Fruit fly (Drosophila melanogaster): Measurements from ENCODE around the gene Sry-alpha.

The Sry-alpha gene

DNA sequence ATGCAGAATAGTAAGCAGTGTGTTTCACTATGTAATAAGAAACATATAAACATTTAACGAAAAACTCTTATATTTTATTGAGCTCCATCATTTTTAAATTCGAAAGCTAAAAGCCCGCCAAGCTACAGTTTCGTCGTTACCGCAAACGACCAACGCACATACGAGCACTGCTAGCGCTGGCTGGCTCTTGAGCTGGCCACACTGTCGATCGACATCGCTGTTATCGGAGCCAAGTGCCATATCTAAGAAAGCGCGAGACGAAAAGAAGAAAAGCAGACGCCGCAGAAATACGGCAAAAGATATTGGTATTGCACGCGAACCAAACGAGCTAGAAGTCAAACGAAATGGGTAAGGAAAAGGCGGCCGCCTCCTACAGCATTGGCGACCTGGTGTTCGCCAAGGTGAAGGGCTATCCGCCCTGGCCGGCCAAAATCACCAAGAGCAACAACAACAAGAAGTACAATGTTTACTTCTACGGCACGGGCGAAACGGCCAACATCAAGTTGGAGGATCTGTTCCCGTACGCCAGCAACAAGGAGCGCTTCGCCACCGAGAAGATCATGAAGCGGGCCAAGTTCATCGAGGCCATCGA, 13.0 kb downstream of the Sry-alpha start, which contains the start of gene Jasper:
Gene Jasper (plus strand): TSS at position 60 of the 592 bp plus-strand sequence.
- TF ChIP-seq CG8478 (optimal IDR thresholded peaks at IDR 0.05) = no peak
- TF ChIP-seq CTCF (optimal IDR thresholded peaks at IDR 0.05) = peak; percentile 10 to 43

DNA sequence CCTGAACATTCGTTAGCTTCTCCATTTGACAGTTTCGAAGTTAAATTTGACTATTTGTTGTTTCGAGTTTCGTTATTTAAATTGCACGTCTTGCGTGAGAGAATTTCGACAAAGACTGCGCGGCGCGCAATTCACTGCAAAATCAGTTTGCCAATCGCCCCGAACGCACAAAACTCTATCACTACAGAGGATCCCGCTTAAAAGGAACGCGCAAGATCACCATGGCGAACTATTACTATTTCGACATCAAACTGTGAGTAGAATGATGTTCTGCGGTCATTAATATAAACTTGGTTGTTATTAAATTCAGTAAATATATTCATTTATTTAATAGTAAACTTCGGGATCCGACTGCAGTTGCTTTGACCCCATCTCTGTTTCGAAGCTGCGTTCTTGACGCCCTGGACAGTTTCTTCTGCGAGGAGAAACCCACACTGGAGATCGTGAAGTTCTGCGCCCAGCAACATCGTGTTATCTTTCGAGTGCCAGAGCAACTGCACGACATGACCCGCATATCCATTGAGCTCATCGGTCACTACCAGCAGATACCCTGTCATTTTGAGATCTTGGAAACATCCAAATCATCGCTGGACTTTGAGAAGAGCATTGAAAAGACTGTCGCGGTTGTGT, 16.5 kb downstream of the Sry-alpha start, which contains the start of the genes Rpp14b and spn-A:
Gene Rpp14b (plus strand): TSS at position 43 of the 630 bp plus-strand sequence.
Gene spn-A (minus strand): TSS at position 123 of the 630 bp plus-strand sequence.
- no peak for TF ChIP-seq CTCF (optimal IDR thresholded peaks at IDR 0.05)
- TF ChIP-seq CG8478 (optimal IDR thresholded peaks at IDR 0.05) = no peak

dm6 chr3R:30056592-30057135, 17.1 kb downstream of the Sry-alpha start, which contains the start of the genes CG7950 and Rpp14a:
CG7950 (plus strand) TSS chr3R:30056859.
Rpp14a (plus strand) TSS chr3R:30056859.
- TF ChIP-seq CG8478 (optimal IDR thresholded peaks at IDR 0.05) (no peak), CTCF (optimal IDR thresholded peaks at IDR 0.05) (no peak)

DNA sequence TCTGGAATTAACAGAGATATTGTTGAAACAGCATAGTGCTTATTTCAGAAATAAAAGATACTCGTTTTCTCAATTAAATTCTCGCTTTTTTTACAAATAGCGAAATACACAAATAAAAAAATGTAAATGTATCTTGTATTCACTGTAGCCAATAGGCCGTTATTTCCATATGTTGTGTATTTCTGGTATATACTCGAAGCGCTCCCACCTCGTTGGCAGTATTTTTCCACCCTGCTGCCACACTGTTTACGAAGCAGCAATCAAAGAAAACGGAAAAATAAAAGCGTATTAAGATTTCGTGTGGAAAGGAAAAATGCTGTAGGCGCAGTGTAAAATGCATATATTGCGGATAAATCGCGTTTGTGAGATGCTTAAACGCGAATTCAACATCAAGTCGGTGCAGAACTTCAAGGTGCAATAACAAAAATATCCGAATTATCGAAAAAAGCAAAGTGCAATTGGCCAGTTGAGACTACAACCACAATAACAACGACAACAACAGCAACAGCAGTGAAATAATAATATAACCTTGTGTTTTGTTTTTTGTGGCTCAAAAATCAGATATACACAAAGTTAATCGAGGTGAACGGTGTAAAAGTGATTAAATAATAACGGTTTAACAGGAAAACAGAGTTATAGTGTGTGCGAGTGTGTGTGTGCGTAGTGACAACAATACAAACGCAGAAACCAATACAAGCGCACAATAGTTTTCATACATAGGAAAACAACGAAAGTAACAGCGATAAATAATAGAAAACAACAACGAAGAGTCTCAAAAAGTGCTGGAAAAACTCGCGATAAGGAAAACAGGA, 18.7 kb downstream of the Sry-alpha start, which contains the start of gene sima:
Gene sima (plus strand): TSS at position 255 of the 812 bp plus-strand sequence.
- TF ChIP-seq CTCF (optimal IDR thresholded peaks at IDR 0.05) = peak in 1 of 2 experiments; percentile 20
- TF ChIP-seq CG8478 (optimal IDR thresholded peaks at IDR 0.05) = no peak

- TF ChIP-seq CTCF (optimal IDR thresholded peaks at IDR 0.05) (no peak), CG8478 (optimal IDR thresholded peaks at IDR 0.05) (no peak)
Observed at dm6 chr3R:30059944-30060343, 20.4 kb downstream of the Sry-alpha start.

dm6 chr3R:30060451-30061153, 21.1 kb downstream of the Sry-alpha start:
- TF ChIP-seq CTCF (optimal IDR thresholded peaks at IDR 0.05) = no peak
- no peak for TF ChIP-seq CG8478 (optimal IDR thresholded peaks at IDR 0.05)

DNA sequence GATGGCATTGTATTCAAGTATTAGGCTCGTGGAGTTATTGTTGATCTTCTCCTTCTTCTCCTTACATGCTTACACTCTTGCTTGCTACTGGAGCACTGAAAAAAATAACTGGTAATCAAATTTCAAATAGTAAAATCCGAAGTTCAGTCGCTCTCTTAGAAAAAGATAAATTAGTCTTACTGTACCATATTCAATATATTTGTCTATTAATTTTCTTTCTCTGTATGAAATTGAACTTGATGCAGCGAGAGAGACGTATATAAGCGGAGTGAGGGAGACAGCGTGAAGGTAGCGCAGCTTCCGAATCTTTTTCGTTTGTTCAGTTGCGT, 21.6 kb downstream of the Sry-alpha start:
- no peak for TF ChIP-seq CTCF (optimal IDR thresholded peaks at IDR 0.05)

- TF ChIP-seq CTCF (optimal IDR thresholded peaks at IDR 0.05) (no peak), CG8478 (optimal IDR thresholded peaks at IDR 0.05) (no peak)
Observed at dm6 chr3R:30061980-30062379, 22.5 kb downstream of the Sry-alpha start.

DNA sequence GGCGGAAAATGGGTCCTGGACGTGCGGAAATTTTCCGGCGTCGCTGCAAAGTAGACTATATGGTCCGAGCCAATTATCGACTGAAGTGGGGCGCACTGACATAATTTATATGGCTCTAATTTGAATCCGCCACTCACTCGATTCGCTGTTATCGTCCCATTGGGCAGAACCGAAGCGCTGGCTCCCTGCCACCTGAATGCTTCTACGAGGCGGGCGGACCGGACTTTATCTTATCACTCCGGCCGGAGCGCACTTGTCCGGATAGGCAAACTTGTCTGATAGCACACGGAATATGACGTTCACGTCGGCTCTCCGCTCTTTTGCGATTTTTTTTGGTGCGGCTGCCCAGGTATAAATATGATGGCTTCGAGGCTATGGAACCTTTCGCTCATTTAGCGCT, 23.0 kb downstream of the Sry-alpha start:
- TF ChIP-seq CG8478 (optimal IDR thresholded peaks at IDR 0.05) (no peak), CTCF (optimal IDR thresholded peaks at IDR 0.05) (no peak)

dm6 chr3R:30063704-30064103, 24.2 kb downstream of the Sry-alpha start:
- TF ChIP-seq CTCF (optimal IDR thresholded peaks at IDR 0.05) = no peak
- no peak for TF ChIP-seq CG8478 (optimal IDR thresholded peaks at IDR 0.05)

- TF ChIP-seq CG8478 (optimal IDR thresholded peaks at IDR 0.05) (no peak), CTCF (optimal IDR thresholded peaks at IDR 0.05) (no peak)
Observed at dm6 chr3R:30066004-30066403, 26.5 kb downstream of the Sry-alpha start.

dm6 chr3R:30070198-30070597, 30.7 kb downstream of the Sry-alpha start:
- TF ChIP-seq CTCF (optimal IDR thresholded peaks at IDR 0.05) (no peak), CG8478 (optimal IDR thresholded peaks at IDR 0.05) (no peak)

DNA sequence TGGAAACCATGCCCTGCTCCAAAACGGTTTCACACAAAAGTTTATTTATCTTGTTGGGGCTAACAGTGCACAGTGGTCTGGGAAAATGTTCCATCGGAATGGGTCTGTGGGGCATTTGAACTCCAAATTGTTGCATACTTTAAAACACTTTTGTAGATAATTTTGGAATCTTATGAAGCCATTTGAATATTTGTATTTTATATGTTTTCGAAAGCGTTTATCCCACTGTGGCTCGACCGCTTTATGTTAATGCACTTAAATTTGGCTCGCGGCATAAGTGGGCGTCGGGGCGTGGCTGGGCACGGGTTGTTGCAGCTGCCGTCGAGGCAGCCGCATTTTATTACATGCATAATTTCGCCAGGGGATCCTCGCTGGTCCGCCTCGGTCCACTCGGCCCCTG, 32.3 kb downstream of the Sry-alpha start:
- no peak for TF ChIP-seq CG8478 (optimal IDR thresholded peaks at IDR 0.05)

dm6 chr3R:30076088-30076487, 36.6 kb downstream of the Sry-alpha start:
- TF ChIP-seq CG8478 (optimal IDR thresholded peaks at IDR 0.05) (no peak), CTCF (optimal IDR thresholded peaks at IDR 0.05) (no peak)

DNA sequence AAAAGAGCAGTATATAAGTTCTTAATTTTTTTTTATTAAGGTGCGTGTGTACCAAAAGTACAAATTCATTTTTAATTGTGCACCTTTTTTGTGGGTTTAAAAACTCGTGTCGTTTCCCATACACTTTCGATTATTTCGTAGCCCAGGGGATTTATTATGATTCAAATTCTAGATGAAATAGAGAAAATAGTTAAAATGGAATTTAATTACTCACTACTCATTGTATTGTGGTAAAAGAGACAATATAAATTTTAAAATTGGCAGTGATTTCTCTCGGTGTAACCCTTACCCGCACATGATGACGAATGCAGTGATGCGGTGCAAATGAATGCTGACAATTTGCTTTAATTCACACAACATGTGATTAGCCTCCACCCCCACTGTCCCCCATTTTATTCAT, 43.7 kb downstream of the Sry-alpha start:
- no peak for TF ChIP-seq CG8478 (optimal IDR thresholded peaks at IDR 0.05)
- no peak for TF ChIP-seq CTCF (optimal IDR thresholded peaks at IDR 0.05)
